Worm (Caenorhabditis elegans): ENCODE measurements around the gene ZK945.7.

ZK945.7 gene

DNA sequence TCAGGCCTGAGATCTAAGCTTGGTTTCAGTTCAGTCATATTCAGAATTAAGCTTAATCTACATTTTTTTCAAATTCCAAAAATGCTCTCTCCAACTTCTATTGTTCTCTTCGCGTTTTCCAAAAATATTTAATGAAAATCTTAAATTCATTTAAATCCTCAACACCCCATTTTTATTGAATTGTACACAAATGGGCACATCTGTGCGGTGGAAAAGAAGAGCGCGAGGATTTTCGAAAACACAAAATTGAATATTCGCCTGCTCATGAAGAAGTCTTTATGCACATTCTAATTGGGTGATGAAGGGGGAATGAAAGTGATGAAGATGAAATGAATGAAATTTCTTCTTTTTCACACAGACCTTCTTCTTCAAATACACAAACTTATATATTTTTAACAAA lies 23.8 kb downstream of the ZK945.7 start:
- TF ChIP-seq ahr-1 (tag; optimal IDR thresholded peaks at IDR 0.05) (no peak), unc-42 (tag; optimal IDR thresholded peaks at IDR 0.05) (peak; percentile 79)

DNA sequence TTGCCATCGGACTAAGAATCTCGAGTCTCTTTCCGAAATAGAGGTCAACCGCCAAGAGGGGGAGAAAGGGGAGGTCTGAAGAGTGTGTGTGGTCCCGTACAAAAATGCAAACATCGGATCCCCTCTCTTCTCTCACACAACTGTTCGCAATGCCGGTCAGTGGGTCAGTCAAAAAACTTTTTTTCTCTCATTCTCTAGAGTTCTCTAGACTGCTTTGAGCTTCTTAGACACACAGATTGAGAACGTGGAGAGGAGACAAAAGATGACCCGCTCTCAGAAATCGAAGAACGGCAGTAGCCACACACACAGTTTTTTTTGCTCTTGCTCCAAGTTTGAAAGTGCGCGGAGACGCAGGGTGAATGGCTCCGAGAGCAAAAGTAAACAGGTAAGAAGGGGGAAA lies 32.5 kb downstream of the ZK945.7 start:
- TF ChIP-seq tbx-2 (tag; optimal IDR thresholded peaks at IDR 0.05), result peak; percentile 36
- no peak for TF ChIP-seq ceh-19 (GFP tag; optimal IDR thresholded peaks at IDR 0.05)
- TF ChIP-seq ref-2 (tag; optimal IDR thresholded peaks at IDR 0.05), result peak; percentile 4
- peak; percentile 9 for TF ChIP-seq elt-2 (tag; optimal IDR thresholded peaks at IDR 0.05)

DNA sequence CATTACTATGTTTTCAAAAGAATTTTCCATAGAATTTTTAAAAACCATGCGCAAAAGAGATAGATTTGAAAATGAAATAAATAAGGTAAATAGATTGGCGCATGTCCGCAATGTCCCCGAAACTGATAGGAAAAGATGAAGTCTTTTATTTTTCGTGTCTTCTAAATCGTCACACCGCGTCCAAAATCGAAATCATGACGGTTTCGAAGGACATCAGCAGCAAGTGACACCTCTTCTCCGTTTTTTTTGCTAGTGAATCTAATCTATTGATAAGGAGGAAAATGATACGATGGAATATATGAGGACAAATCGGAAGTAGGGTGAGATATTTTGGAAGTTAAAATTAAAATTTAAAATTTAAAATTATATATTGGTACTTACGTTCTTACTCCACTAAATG lies 34.3 kb downstream of the ZK945.7 start:
- TF ChIP-seq tbx-2 (tag; optimal IDR thresholded peaks at IDR 0.05) (no peak), T23F11.4 (GFP tag; optimal IDR thresholded peaks at IDR 0.05) (no peak), unc-3 (GFP tag; conservative IDR thresholded peaks at IDR 0.05) (no peak), unc-3 (tag; optimal IDR thresholded peaks at IDR 0.05) (no peak), unc-42 (tag; optimal IDR thresholded peaks at IDR 0.05) (no peak), unc-86 (tag; optimal IDR thresholded peaks at IDR 0.05) (no peak), ceh-24 (tag; optimal IDR thresholded peaks at IDR 0.05) (no peak), elt-2 (tag; optimal IDR thresholded peaks at IDR 0.05) (no peak), K09A11.1 (tag; optimal IDR thresholded peaks at IDR 0.05; ENCODE audit: insufficient read depth) (no peak), pat-9 (tag; optimal IDR thresholded peaks at IDR 0.05) (no peak), ceh-18 (tag; optimal IDR thresholded peaks at IDR 0.05) (no peak)

DNA sequence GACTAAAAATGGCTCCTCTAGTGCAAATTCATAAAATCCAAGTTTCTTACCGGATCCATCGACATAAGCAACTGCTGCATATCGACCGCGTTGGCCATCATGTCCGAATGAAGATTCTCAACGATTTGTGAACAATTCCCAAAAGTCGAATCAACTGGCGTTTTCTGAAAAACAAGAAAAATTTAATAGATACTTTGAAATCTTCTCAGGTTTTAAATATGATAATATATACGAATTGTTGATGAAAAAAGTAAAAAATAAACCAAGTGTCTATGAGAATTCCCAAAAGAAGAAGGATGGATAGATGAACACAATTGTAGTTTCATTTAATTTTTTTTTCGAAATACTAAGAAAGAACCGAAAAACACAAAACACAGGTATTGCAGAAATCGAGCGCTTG lies 40.5 kb downstream of the ZK945.7 start, which contains the start of gene die-1:
TSS of gene die-1 (minus strand) at position 101 of the 400 bp plus-strand sequence.
- no peak for TF ChIP-seq tbx-2 (tag; optimal IDR thresholded peaks at IDR 0.05)
- no peak for TF ChIP-seq syd-9 (tag; optimal IDR thresholded peaks at IDR 0.05)
- no peak for TF ChIP-seq hlh-30 (tag; optimal IDR thresholded peaks at IDR 0.05; ENCODE audit: insufficient read depth)

DNA sequence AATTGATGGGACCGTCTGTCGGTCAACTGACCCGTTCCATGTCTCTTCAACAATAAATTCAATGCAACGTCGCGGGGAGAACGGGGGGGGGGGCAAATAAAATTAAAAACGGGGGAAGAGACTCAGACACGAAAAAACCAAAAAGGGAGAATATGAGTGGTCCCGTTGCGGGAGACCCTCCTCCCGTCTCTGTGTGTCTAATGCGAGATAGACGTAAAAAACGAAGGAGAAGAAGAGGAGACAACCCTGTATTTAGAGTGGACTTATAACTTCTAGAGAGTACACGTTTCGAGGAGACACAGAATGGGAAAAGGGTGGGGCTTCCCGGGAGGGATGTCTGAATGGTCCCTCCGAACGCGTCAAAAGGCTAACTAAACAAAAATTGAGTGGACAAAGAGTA lies 42.8 kb downstream of the ZK945.7 start:
- no peak for TF ChIP-seq sdc-2 (tag; optimal IDR thresholded peaks at IDR 0.05)
- TF ChIP-seq nfya-1 (tag; optimal IDR thresholded peaks at IDR 0.05), result peak; percentile 11
- no peak for TF ChIP-seq ceh-19 (GFP tag; optimal IDR thresholded peaks at IDR 0.05)
- TF ChIP-seq tbx-2 (tag; optimal IDR thresholded peaks at IDR 0.05), result peak; percentile 4
- TF ChIP-seq ceh-6 (GFP tag; optimal IDR thresholded peaks at IDR 0.05), result peak; percentile 42

DNA sequence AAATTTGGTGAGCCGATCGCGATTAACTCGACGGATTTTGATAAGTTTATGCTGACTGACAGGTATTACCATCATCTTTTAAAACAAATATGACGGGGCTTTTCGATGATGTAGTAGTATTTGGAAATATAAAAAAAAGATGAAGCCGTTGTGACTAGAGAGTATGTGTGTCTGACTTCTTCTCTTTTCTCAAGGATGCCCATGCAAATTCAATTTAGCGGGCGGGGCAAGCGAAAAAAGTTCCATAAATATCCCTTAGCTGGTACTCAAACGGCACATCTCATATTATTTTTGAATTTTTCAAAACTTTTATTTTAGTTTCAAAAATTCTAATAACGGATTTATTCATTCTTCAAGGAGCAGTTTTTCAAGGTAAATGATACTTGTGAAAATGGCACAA lies 47.8 kb downstream of the ZK945.7 start, which contains the start of gene stg-1:
TSS of gene stg-1 (minus strand) at position 153 of the 400 bp plus-strand sequence.
- no peak for TF ChIP-seq nfya-1 (tag; optimal IDR thresholded peaks at IDR 0.05)
- TF ChIP-seq pha-4 (tag; optimal IDR thresholded peaks at IDR 0.05), result no peak
- TF ChIP-seq gmeb-2 (tag; optimal IDR thresholded peaks at IDR 0.05), result no peak
- TF ChIP-seq hlh-15 (tag; optimal IDR thresholded peaks at IDR 0.05), result no peak
- TF ChIP-seq unc-42 (tag; optimal IDR thresholded peaks at IDR 0.05), result peak; percentile 85
- TF ChIP-seq dmd-4 (tag; optimal IDR thresholded peaks at IDR 0.05; ENCODE audit: borderline replicate concordance), result no peak
